Fruit fly (Drosophila melanogaster) whole organism, wandering third instar larva: ENCODE measurements around the gene Bmcp.

Experiments
- Abd-B ChIP-seq: fragments of >200 bp; optimal IDR thresholded peaks from 2 replicates; lab custom pipeline; 2017; ENCODE audit warnings: missing biosample characterization, missing genetic modification characterization
- CG32264 ChIP-seq: fragments of 200-800 bp; sonication (Bioruptor generic); optimal IDR thresholded peaks from 2 replicates; lab custom pipeline; 2016; ENCODE audit warnings: missing biosample characterization, missing genetic modification characterization
- CrebA ChIP-seq: fragments of 200-800 bp; sonication (Bioruptor generic); optimal IDR thresholded peaks from 2 replicates; lab custom pipeline; 2016; ENCODE audit warnings: missing biosample characterization, mild to moderate bottlenecking, missing genetic modification characterization, borderline replicate concordance
- Dfd ChIP-seq: fragments of >200 bp; optimal IDR thresholded peaks from 2 replicates; lab custom pipeline; 2017; ENCODE audit warnings: missing biosample characterization, missing genetic modification characterization
- Dif ChIP-seq: fragments of 200-275, 200-300 bp; sonication (Bioruptor generic); optimal IDR thresholded peaks from 2 replicates; lab custom pipeline; 2018; ENCODE audit warnings: missing biosample characterization, missing genetic modification characterization; ENCODE audit not compliant: partially characterized antibody
- HLH106 ChIP-seq: fragments of 200-800 bp; optimal IDR thresholded peaks from 3 replicates; lab custom pipeline; 2019; ENCODE audit warnings: missing biosample characterization, mild to moderate bottlenecking, missing genetic modification characterization, moderate library complexity
- Hnf4 ChIP-seq: fragments of 200-800 bp; sonication (Bioruptor generic); optimal IDR thresholded peaks from 2 replicates; lab custom pipeline; 2016; ENCODE audit warnings: missing biosample characterization, mild to moderate bottlenecking, missing genetic modification characterization
- Hr83 ChIP-seq: fragments of 200-300 bp; sonication (Bioruptor generic); optimal IDR thresholded peaks from 2 replicates; lab custom pipeline; 2016; ENCODE audit warnings: missing biosample characterization, mild to moderate bottlenecking, missing genetic modification characterization, moderate library complexity; ENCODE audit not compliant: poor library complexity, severe bottlenecking
- Myc ChIP-seq: fragments of >200 bp; optimal IDR thresholded peaks from 2 replicates; lab custom pipeline; 2017
- N ChIP-seq: fragments of >200 bp; optimal IDR thresholded peaks from 2 replicates; lab custom pipeline; 2018; ENCODE audit warnings: missing biosample characterization, missing external identifiers, missing genetic modification characterization
- OdsH ChIP-seq: fragments of 200-800 bp; sonication (Bioruptor generic); optimal IDR thresholded peaks from 2 replicates; lab custom pipeline; 2016; ENCODE audit warnings: missing biosample characterization, mild to moderate bottlenecking, missing genetic modification characterization
- Rel ChIP-seq, 2 experiments: fragments of 200-800 bp; sonication (Bioruptor generic) in 1 of 2; optimal IDR thresholded peaks; 2 replicates in 1 of 2; 3 replicates in 1 of 2; lab custom pipeline; 2016 to 2019; ENCODE audit warnings: mild to moderate bottlenecking in 2 of 2, missing biosample characterization in 2 of 2, missing genetic modification characterization in 2 of 2, moderate library complexity in 1 of 2
- Sp1 ChIP-seq: fragments of 200-800 bp; sonication (Bioruptor generic); optimal IDR thresholded peaks from 3 replicates; lab custom pipeline; 2019; ENCODE audit warnings: missing biosample characterization, mild to moderate bottlenecking, missing genetic modification characterization, moderate library complexity
- Vsx2 ChIP-seq: fragments of 200-300, 225-300 bp; sonication (Bioruptor generic); optimal IDR thresholded peaks from 2 replicates; lab custom pipeline; 2018; ENCODE audit warnings: missing biosample characterization, missing genetic modification characterization; ENCODE audit not compliant: partially characterized antibody
- brk ChIP-seq: fragments of 200-800 bp; sonication (Bioruptor generic); optimal IDR thresholded peaks from 2 replicates; lab custom pipeline; 2016; ENCODE audit warnings: missing biosample characterization, mild to moderate bottlenecking, missing genetic modification characterization
- dl ChIP-seq, 2 experiments: fragments of 175-275, 200-275 bp in 1 of 2; fragments of 200-275 bp in 1 of 2; sonication (Bioruptor generic); optimal IDR thresholded peaks; lab custom pipeline; 2018; ENCODE audit warnings: mild to moderate bottlenecking in 2 of 2, missing biosample characterization in 2 of 2, missing genetic modification characterization in 2 of 2, moderate library complexity in 2 of 2; ENCODE audit not compliant: partially characterized antibody in 2 of 2, insufficient read depth in 1 of 2
- dsf ChIP-seq: sonication (Bioruptor generic); optimal IDR thresholded peaks from 2 replicates; lab custom pipeline; 2016; ENCODE audit warnings: missing biosample characterization, missing genetic modification characterization, borderline replicate concordance
- ey ChIP-seq: fragments of 200-800 bp; sonication (Bioruptor generic); optimal IDR thresholded peaks from 2 replicates; lab custom pipeline; 2016; ENCODE audit warnings: missing biosample characterization, missing genetic modification characterization
- fru ChIP-seq: fragments of 200-800 bp; sonication (Bioruptor generic); optimal IDR thresholded peaks from 3 replicates; lab custom pipeline; 2016; ENCODE audit warnings: missing biosample characterization, mild to moderate bottlenecking, missing genetic modification characterization
- h ChIP-seq: fragments of 200-800 bp; sonication (Bioruptor generic); optimal IDR thresholded peaks from 3 replicates; lab custom pipeline; 2016; ENCODE audit warnings: missing biosample characterization, mild to moderate bottlenecking, missing genetic modification characterization
- jim ChIP-seq: fragments of 175-275, 200-325 bp; sonication (Bioruptor generic); optimal IDR thresholded peaks from 2 replicates; lab custom pipeline; 2016; ENCODE audit warnings: missing biosample characterization, mild to moderate bottlenecking, missing genetic modification characterization
- lola ChIP-seq: fragments of >200 bp; optimal IDR thresholded peaks from 2 replicates; lab custom pipeline; 2017; ENCODE audit warnings: missing biosample characterization, missing genetic modification characterization
- psq ChIP-seq: fragments of 200-800 bp; sonication (Bioruptor generic); optimal IDR thresholded peaks from 3 replicates; lab custom pipeline; 2017; ENCODE audit warnings: missing biosample characterization, mild to moderate bottlenecking, missing genetic modification characterization, moderate library complexity
- rgr ChIP-seq: fragments of 200-800 bp; sonication (Bioruptor generic); optimal IDR thresholded peaks from 3 replicates; lab custom pipeline; 2016; ENCODE audit warnings: missing biosample characterization, mild to moderate bottlenecking, missing genetic modification characterization
- sage ChIP-seq: fragments of 200-800 bp; sonication (Bioruptor generic); optimal IDR thresholded peaks from 2 replicates; lab custom pipeline; 2016; ENCODE audit warnings: missing biosample characterization, mild to moderate bottlenecking, missing genetic modification characterization
- sv ChIP-seq: fragments of 200-800 bp; sonication (Bioruptor generic); optimal IDR thresholded peaks from 3 replicates; lab custom pipeline; 2016; ENCODE audit warnings: missing biosample characterization, missing genetic modification characterization
- tai ChIP-seq: sonication (Bioruptor generic); optimal IDR thresholded peaks from 2 replicates; lab custom pipeline; 2016; ENCODE audit warnings: missing biosample characterization, missing genetic modification characterization
- woc ChIP-seq: sonication (Bioruptor generic); optimal IDR thresholded peaks from 2 replicates; lab custom pipeline; 2016; ENCODE audit warnings: missing biosample characterization, mild to moderate bottlenecking, missing genetic modification characterization

Bmcp gene

dm6 chr3L:11683819-11684521 is 36.8 kb upstream of the Bmcp start, which contains the start of gene Sugb (continued):
- TF ChIP-seq Abd-B (GFP tag; lab: Kevin White, UChicago), result no peak
- no peak for TF ChIP-seq Myc (lab: Kevin White, UChicago)
- peak; percentile 69 for TF ChIP-seq CG32264
- TF ChIP-seq, all 38 proteins: peak for 21

- no peak for TF ChIP-seq CG32264
- TF ChIP-seq dsf (GFP tag; lab: Kevin White, UChicago), result no peak
- no peak for TF ChIP-seq rgr (GFP tag; lab: Kevin White, UChicago)
- TF ChIP-seq fru (GFP tag; lab: Kevin White, UChicago), result no peak
- TF ChIP-seq Abd-B (GFP tag; lab: Kevin White, UChicago), result no peak
- TF ChIP-seq sage (GFP tag; lab: Kevin White, UChicago), result no peak
- no peak for TF ChIP-seq Hnf4 (GFP tag; lab: Kevin White, UChicago)
- TF ChIP-seq Dif (GFP tag; lab: Kevin White, UChicago), result no peak
- no peak for TF ChIP-seq N
Observed at dm6 chr3L:11684522-11684851, 36.2 kb upstream of the Bmcp start.

- no peak for TF ChIP-seq Dfd (GFP tag; lab: Kevin White, UChicago)
- TF ChIP-seq dl (GFP tag; optimal IDR thresholded peaks at IDR 0.05; lab: Kevin White, UChicago; ENCODE audit: insufficient read depth in 1 of 2, partially characterized antibody in 2 of 2), result no peak
- TF ChIP-seq OdsH (GFP tag; lab: Kevin White, UChicago), result no peak
- no peak for TF ChIP-seq CrebA (GFP tag; lab: Kevin White, UChicago)
Observed at dm6 chr3L:11685876-11686275, 34.9 kb upstream of the Bmcp start.

dm6 chr3L:11689832-11690602 is 30.7 kb upstream of the Bmcp start:
- TF ChIP-seq Vsx2 (GFP tag; lab: Kevin White, UChicago), result peak; percentile 81
- no peak for TF ChIP-seq Rel (GFP tag; optimal IDR thresholded peaks at IDR 0.05; lab: Kevin White, UChicago)
- TF ChIP-seq Rel (tag; optimal IDR thresholded peaks at IDR 0.05; lab: Kevin White, UChicago), result peak; percentile 6
- no peak for TF ChIP-seq HLH106 (tag; lab: Kevin White, UChicago)
- no peak for TF ChIP-seq Hr83
- TF ChIP-seq psq, result no peak
- peak; percentile 31 for TF ChIP-seq Sp1
- TF ChIP-seq woc (GFP tag; lab: Kevin White, UChicago), result no peak
- no peak for TF ChIP-seq sv (GFP tag; lab: Kevin White, UChicago)

dm6 chr3L:11691203-11691797 is 29.4 kb upstream of the Bmcp start, which contains the start of the genes Pldn and CG14135:
Gene Pldn, minus strand, starts transcription at chr3L:11691399.
Gene CG14135, plus strand, starts transcription at chr3L:11691571.
- TF ChIP-seq Rel (GFP tag; optimal IDR thresholded peaks at IDR 0.05; lab: Kevin White, UChicago) (no peak), Rel (tag; optimal IDR thresholded peaks at IDR 0.05; lab: Kevin White, UChicago) (no peak), brk (peak; percentile 10), CG32264 (no peak), h (GFP tag; lab: Kevin White, UChicago) (no peak), dsf (GFP tag; lab: Kevin White, UChicago) (no peak), Dif (GFP tag; lab: Kevin White, UChicago) (no peak), Hnf4 (GFP tag; lab: Kevin White, UChicago) (peak; percentile 3), woc (GFP tag; lab: Kevin White, UChicago) (no peak), ey (no peak), tai (peak; percentile 58), lola (GFP tag; lab: Kevin White, UChicago) (no peak), Myc (lab: Kevin White, UChicago) (peak; percentile 43), jim (no peak), HLH106 (tag; lab: Kevin White, UChicago) (no peak)
